Worm (Caenorhabditis elegans) whole organism, L3 larva: Measurements from ENCODE around the gene spp-21.

Source experiments
- ama-1 ChIP-seq: fragments of 150-350 bp; optimal IDR thresholded peaks from 2 replicates; lab custom pipeline; 2018
- ceh-16 ChIP-seq: sonication (generic microtip); optimal IDR thresholded peaks from 2 replicates; lab custom pipeline; 2017; ENCODE audit warnings: missing biosample characterization, missing genetic modification characterization
- ceh-82 ChIP-seq: fragments of 150-350 bp; optimal IDR thresholded peaks from 2 replicates; lab custom pipeline; 2014; ENCODE audit warnings: missing biosample characterization, missing genetic modification characterization
- ceh-9 ChIP-seq: sonication (generic microtip); optimal IDR thresholded peaks from 2 replicates; lab custom pipeline; 2018; ENCODE audit warnings: missing biosample characterization, missing genetic modification characterization
- elt-1 ChIP-seq: fragments of 150-350 bp; optimal IDR thresholded peaks from 2 replicates; lab custom pipeline; 2014; ENCODE audit warnings: missing biosample characterization, missing genetic modification characterization
- elt-2 ChIP-seq: sonication (generic microtip); optimal IDR thresholded peaks from 2 replicates; lab custom pipeline; 2016; ENCODE audit warnings: missing genetic modification reagents, mild to moderate bottlenecking, missing genetic modification characterization, missing compliant biosample characterization
- fkh-2 ChIP-seq: fragments of 150-350 bp; optimal IDR thresholded peaks from 2 replicates; lab custom pipeline; 2014; ENCODE audit warnings: missing biosample characterization, missing genetic modification reagents, missing genetic modification characterization
- fos-1 ChIP-seq: fragments of 150-350 bp; optimal IDR thresholded peaks from 2 replicates; lab custom pipeline; 2014; ENCODE audit warnings: missing biosample characterization, missing genetic modification characterization
- lin-39 ChIP-seq: fragments of 150-350 bp; optimal IDR thresholded peaks from 2 replicates; lab custom pipeline; 2018; ENCODE audit warnings: missing biosample characterization, missing genetic modification reagents, missing genetic modification characterization
- mml-1 ChIP-seq: fragments of 150-350 bp; sonication (generic microtip); optimal IDR thresholded peaks from 3 replicates; lab custom pipeline; 2014; ENCODE audit warnings: missing biosample characterization, missing genetic modification characterization
- nfya-1 ChIP-seq: sonication (generic microtip); optimal IDR thresholded peaks from 2 replicates; lab custom pipeline; 2017; ENCODE audit warnings: missing genetic modification characterization, mild to moderate bottlenecking, missing compliant biosample characterization, antibody characterized with exemption, moderate library complexity; ENCODE audit not compliant: insufficient read depth
- nhr-12 ChIP-seq: fragments of 150-350 bp; optimal IDR thresholded peaks from 2 replicates; lab custom pipeline; 2014; ENCODE audit warnings: missing biosample characterization, missing genetic modification characterization
- nhr-23 ChIP-seq: fragments of 150-350 bp; optimal IDR thresholded peaks from 2 replicates; lab custom pipeline; 2014; ENCODE audit warnings: missing biosample characterization, missing genetic modification reagents, missing genetic modification characterization
- nhr-25 ChIP-seq: sonication (generic microtip); optimal IDR thresholded peaks from 2 replicates; lab custom pipeline; 2017; ENCODE audit warnings: missing biosample characterization, missing genetic modification characterization
- nhr-43 ChIP-seq: sonication (generic microtip); optimal IDR thresholded peaks from 2 replicates; lab custom pipeline; 2016; ENCODE audit warnings: mild to moderate bottlenecking, missing genetic modification characterization, missing compliant biosample characterization; ENCODE audit not compliant: poor library complexity, severe bottlenecking

The spp-21 gene

ce11 chrX:11536408-11536807 lies 46.5 kb downstream of the spp-21 start, which contains the start of gene C35C5.9:
Gene C35C5.9, plus strand, starts transcription at chrX:11536568.
- TF ChIP-seq elt-2 = no peak
- TF ChIP-seq nhr-25 (tag; lab: Kevin White, UChicago) = peak; percentile 11
- peak; percentile 15 for TF ChIP-seq nhr-23
- no peak for TF ChIP-seq nhr-12
- TF ChIP-seq ama-1 (lab: Kevin White, UChicago) = no peak
- no peak for TF ChIP-seq ceh-9 (tag; lab: Kevin White, UChicago)

DNA sequence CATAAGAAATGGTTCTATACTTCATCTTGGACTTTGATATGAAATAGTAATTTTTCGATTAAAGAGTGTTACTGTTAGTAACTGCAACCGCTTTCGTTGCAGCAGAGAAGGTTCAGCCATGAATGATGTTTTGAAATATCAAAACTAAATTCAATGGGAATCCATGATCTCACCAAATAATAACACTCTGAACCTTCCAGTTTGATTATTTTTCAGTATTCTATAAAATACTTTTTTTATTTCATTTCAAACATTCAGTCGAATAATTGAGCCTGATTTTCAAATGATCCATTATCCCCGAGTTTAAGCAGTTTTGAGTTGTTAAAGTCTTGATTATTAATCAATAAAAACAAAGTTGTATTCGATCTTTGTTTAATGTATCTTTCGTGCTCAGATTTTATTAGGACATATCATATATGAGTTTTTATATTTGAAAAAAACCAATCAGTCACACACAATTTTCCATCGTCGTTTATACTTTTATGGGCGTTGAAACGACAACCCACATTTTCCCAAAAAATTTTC lies 47.4 kb downstream of the spp-21 start, which contains the start of gene gcp-2.2:
Gene gcp-2.2, plus strand, starts transcription at position 475 of the 525 bp plus-strand sequence.
- TF ChIP-seq ceh-16 (tag; lab: Kevin White, UChicago) (no peak), nhr-25 (tag; lab: Kevin White, UChicago) (no peak), ceh-82 (tag; lab: Kevin White, UChicago) (no peak), fkh-2 (tag; lab: Kevin White, UChicago) (no peak), ceh-9 (tag; lab: Kevin White, UChicago) (no peak), lin-39 (tag; lab: Kevin White, UChicago) (no peak), mml-1 (tag; lab: Kevin White, UChicago) (no peak), nfya-1 (tag; lab: Kevin White, UChicago) (no peak), nhr-43 (tag; lab: Kevin White, UChicago) (no peak), elt-1 (tag; lab: Kevin White, UChicago) (no peak), fos-1 (no peak)
